Fruit fly (Drosophila melanogaster) whole organism, embryonic: Measurements from ENCODE around the gene Cyp4ac3.

Source experiments
- Adf1 ChIP-seq: fragments of 200-800 bp; sonication (Bioruptor generic); IDR thresholded peaks from 2 replicates; pipeline ENCODE4 v1.3.6; 2022; ENCODE audit warnings: missing biosample characterization, missing genetic modification characterization
- Antp ChIP-seq: fragments of 200-800 bp; sonication (Bioruptor generic); optimal IDR thresholded peaks from 3 replicates; lab custom pipeline; 2016; ENCODE audit warnings: missing biosample characterization, missing genetic modification characterization
- Atf-2 ChIP-seq: fragments of 200-800 bp; sonication (Bioruptor generic); optimal IDR thresholded peaks from 2 replicates; lab custom pipeline; 2016; ENCODE audit warnings: missing biosample characterization, missing genetic modification characterization
- Bgb ChIP-seq: fragments of 200-800 bp; sonication (Bioruptor generic); IDR thresholded peaks from 2 replicates; pipeline ENCODE4 v1.3.6; 2022; ENCODE audit warnings: missing biosample characterization, missing genetic modification characterization; ENCODE audit not compliant: partially characterized antibody
- CG12942 ChIP-seq: fragments of 200-800 bp; sonication (Bioruptor generic); optimal IDR thresholded peaks from 3 replicates; lab custom pipeline; 2016; ENCODE audit warnings: missing biosample characterization, missing genetic modification characterization
- CG13775 ChIP-seq: fragments of 200-800 bp; sonication (Bioruptor generic); optimal IDR thresholded peaks from 3 replicates; lab custom pipeline; 2017; ENCODE audit warnings: missing biosample characterization, mild to moderate bottlenecking, missing genetic modification characterization
- CG17385 ChIP-seq: fragments of 200-800 bp; sonication (Bioruptor generic); optimal IDR thresholded peaks from 3 replicates; lab custom pipeline; 2018; ENCODE audit warnings: missing biosample characterization, mild to moderate bottlenecking, missing genetic modification characterization
- CG1832 ChIP-seq: fragments of 200-800 bp; sonication (Bioruptor generic); optimal IDR thresholded peaks from 2 replicates; lab custom pipeline; 2017; ENCODE audit warnings: missing biosample characterization, mild to moderate bottlenecking, missing genetic modification characterization, inconsistent platforms
- CG31388 ChIP-seq: fragments of 200-800 bp; sonication (Bioruptor generic); optimal IDR thresholded peaks from 2 replicates; lab custom pipeline; 2016; ENCODE audit warnings: missing biosample characterization, missing genetic modification characterization
- CG32532 ChIP-seq: fragments of 200-800 bp; sonication (Bioruptor generic); IDR thresholded peaks from 2 replicates; pipeline ENCODE4 v1.3.6; 2022; ENCODE audit warnings: missing biosample characterization, missing genetic modification characterization
- CG4617 ChIP-seq: fragments of 200-800 bp; sonication (Bioruptor generic); optimal IDR thresholded peaks from 3 replicates; lab custom pipeline; 2016; ENCODE audit warnings: missing biosample characterization, missing genetic modification characterization, borderline replicate concordance
- CG5180 ChIP-seq: fragments of 200-800 bp; sonication (Bioruptor generic); optimal IDR thresholded peaks from 3 replicates; lab custom pipeline; 2017; ENCODE audit warnings: missing biosample characterization, missing genetic modification characterization, mild to moderate bottlenecking, moderate library complexity, missing genetic modification reagents
- CG6654 ChIP-seq: fragments of 200-800 bp; sonication (Bioruptor generic); optimal IDR thresholded peaks from 2 replicates; lab custom pipeline; 2017; ENCODE audit warnings: missing biosample characterization, mild to moderate bottlenecking, missing genetic modification characterization
- CG7839 ChIP-seq: fragments of 200-800 bp; sonication (Bioruptor generic); optimal IDR thresholded peaks from 3 replicates; lab custom pipeline; 2018; ENCODE audit warnings: missing biosample characterization, mild to moderate bottlenecking, missing genetic modification characterization, moderate library complexity
- CG8924 ChIP-seq: fragments of 200-800 bp; optimal IDR thresholded peaks from 3 replicates; lab custom pipeline; 2019; ENCODE audit warnings: missing biosample characterization, mild to moderate bottlenecking, missing genetic modification characterization, moderate library complexity
- CTCF ChIP-seq: fragments of 200-800 bp; sonication (Bioruptor generic); optimal IDR thresholded peaks from 2 replicates; lab custom pipeline; 2017; ENCODE audit warnings: missing biosample characterization, mild to moderate bottlenecking, missing genetic modification characterization, moderate library complexity
- Dp ChIP-seq: fragments of 200-800 bp; sonication (Bioruptor generic); optimal IDR thresholded peaks from 2 replicates; lab custom pipeline; 2018; ENCODE audit warnings: missing biosample characterization, mild to moderate bottlenecking, missing genetic modification characterization, moderate library complexity
- Hr78 ChIP-seq, 2 experiments: fragments of 200-800 bp in 1 of 2; fragments of >200 bp in 1 of 2; sonication (Bioruptor generic) in 1 of 2; optimal IDR thresholded peaks; 2 replicates each; lab custom pipeline; 2017 to 2019; ENCODE audit warnings: missing biosample characterization in 2 of 2, missing genetic modification characterization in 2 of 2, mild to moderate bottlenecking in 1 of 2, moderate library complexity in 1 of 2
- Hsf ChIP-seq: fragments of 200-800 bp; sonication (Bioruptor generic); optimal IDR thresholded peaks from 3 replicates; lab custom pipeline; 2016; ENCODE audit warnings: missing biosample characterization, missing genetic modification characterization
- Kr ChIP-seq: fragments of 200-800 bp; sonication (Bioruptor generic); optimal IDR thresholded peaks from 2 replicates; lab custom pipeline; 2017; ENCODE audit warnings: missing biosample characterization, mild to moderate bottlenecking, missing genetic modification characterization
- Med ChIP-seq: fragments of 200-800 bp; sonication (Bioruptor generic); peaks from one replicate; lab custom pipeline; 2016; ENCODE audit warnings: missing biosample characterization, missing genetic modification characterization, mild to moderate bottlenecking, inconsistent platforms, moderate library complexity
- Oli ChIP-seq: fragments of 200-800 bp; sonication (Bioruptor generic); optimal IDR thresholded peaks from 2 replicates; lab custom pipeline; 2018; ENCODE audit warnings: missing biosample characterization, mild to moderate bottlenecking, missing genetic modification characterization, moderate library complexity
- Pdp1 ChIP-seq, 2 experiments: fragments of 200-800 bp; sonication (Bioruptor generic); optimal IDR thresholded peaks; 3 replicates each; lab custom pipeline; 2016; ENCODE audit warnings: missing biosample characterization in 2 of 2, missing genetic modification characterization in 2 of 2, mild to moderate bottlenecking in 1 of 2, moderate library complexity in 1 of 2
- Side ChIP-seq: fragments of 200-800 bp; sonication (Bioruptor generic); optimal IDR thresholded peaks from 2 replicates; lab custom pipeline; 2016; ENCODE audit warnings: missing biosample characterization, missing genetic modification characterization
- Taf1 ChIP-seq: fragments of 200-800 bp; sonication (Bioruptor generic); IDR thresholded peaks from 2 replicates; pipeline ENCODE4 v1.3.6; 2022; ENCODE audit warnings: missing biosample characterization, missing genetic modification characterization
- Trl ChIP-seq, 3 experiments: fragments of >200 bp in 2 of 3; fragments of 200-800 bp in 1 of 3; sonication (Bioruptor generic) in 1 of 3; optimal IDR thresholded peaks; 2 replicates in 1 of 3; 3 replicates in 2 of 3; lab custom pipeline; 2016 to 2017; ENCODE audit warnings: missing biosample characterization in 1 of 3, missing genetic modification characterization in 1 of 3
- bbx ChIP-seq: fragments of 200-800 bp; sonication (Bioruptor generic); IDR thresholded peaks from 2 replicates; pipeline ENCODE4 v1.3.6; 2022; ENCODE audit warnings: missing biosample characterization, missing genetic modification characterization; ENCODE audit not compliant: partially characterized antibody
- chinmo ChIP-seq: fragments of 200-800 bp; sonication (Bioruptor generic); IDR thresholded peaks from 4 replicates; pipeline ENCODE4 v1.3.6; 2022; ENCODE audit warnings: missing biosample characterization, missing genetic modification characterization; ENCODE audit not compliant: partially characterized antibody
- chn ChIP-seq: fragments of 200-800 bp; sonication (Bioruptor generic); optimal IDR thresholded peaks from 2 replicates; lab custom pipeline; 2016; ENCODE audit warnings: missing biosample characterization, missing genetic modification characterization
- ci ChIP-seq: fragments of 200-800 bp; sonication (Bioruptor generic); IDR thresholded peaks from 3 replicates; pipeline ENCODE4 v1.3.6; 2022; ENCODE audit warnings: missing biosample characterization, missing genetic modification characterization
- crc ChIP-seq: fragments of 200-800 bp; sonication (Bioruptor generic); optimal IDR thresholded peaks from 2 replicates; lab custom pipeline; 2016; ENCODE audit warnings: missing biosample characterization, missing genetic modification characterization
- dati ChIP-seq: fragments of 200-800 bp; sonication (Bioruptor generic); IDR thresholded peaks from 2 replicates; pipeline ENCODE4 v1.3.6; 2022; ENCODE audit warnings: missing biosample characterization, missing genetic modification characterization
- fd3F ChIP-seq: fragments of 200-800 bp; sonication (Bioruptor generic); optimal IDR thresholded peaks from 2 replicates; lab custom pipeline; 2018; ENCODE audit warnings: missing biosample characterization, mild to moderate bottlenecking, missing genetic modification characterization, moderate library complexity
- gcm ChIP-seq: fragments of 200-800 bp; sonication (Bioruptor generic); optimal IDR thresholded peaks from 2 replicates; lab custom pipeline; 2019; ENCODE audit warnings: missing biosample characterization, mild to moderate bottlenecking, missing genetic modification characterization, moderate library complexity
- ham ChIP-seq: fragments of 200-800 bp; sonication (Bioruptor generic); IDR thresholded peaks from 2 replicates; pipeline ENCODE4 v1.3.6; 2022; ENCODE audit warnings: missing biosample characterization, missing genetic modification characterization
- kay ChIP-seq: fragments of 200-800 bp; sonication (Bioruptor generic); optimal IDR thresholded peaks from 2 replicates; lab custom pipeline; 2016; ENCODE audit warnings: missing biosample characterization, missing genetic modification characterization
- kni ChIP-seq: fragments of 200-800 bp; sonication (Bioruptor generic); optimal IDR thresholded peaks from 3 replicates; lab custom pipeline; 2017; ENCODE audit warnings: mild to moderate bottlenecking, missing biosample characterization, missing genetic modification reagents, missing genetic modification characterization
- mld ChIP-seq: fragments of 200-800 bp; sonication (Bioruptor generic); IDR thresholded peaks from 3 replicates; pipeline ENCODE4 v1.3.6; 2022; ENCODE audit warnings: missing biosample characterization, missing genetic modification characterization; ENCODE audit not compliant: partially characterized antibody
- nau ChIP-seq: fragments of 200-800 bp; sonication (Bioruptor generic); optimal IDR thresholded peaks from 3 replicates; lab custom pipeline; 2017; ENCODE audit warnings: missing biosample characterization, mild to moderate bottlenecking, missing genetic modification characterization, missing genetic modification reagents
- nerfin-1 ChIP-seq: fragments of 200-800 bp; sonication (Bioruptor generic); optimal IDR thresholded peaks from 3 replicates; lab custom pipeline; 2019; ENCODE audit warnings: missing biosample characterization, mild to moderate bottlenecking, missing genetic modification characterization, moderate library complexity
- nom ChIP-seq: fragments of 200-800 bp; sonication (Bioruptor generic); optimal IDR thresholded peaks from 2 replicates; lab custom pipeline; 2017; ENCODE audit warnings: missing biosample characterization, missing genetic modification characterization, mild to moderate bottlenecking, moderate library complexity, missing genetic modification reagents
- oc ChIP-seq: fragments of 200-800 bp; sonication (Bioruptor generic); optimal IDR thresholded peaks from 2 replicates; lab custom pipeline; 2018; ENCODE audit warnings: missing biosample characterization, mild to moderate bottlenecking, missing genetic modification characterization, moderate library complexity
- pan ChIP-seq, 4 experiments: fragments of >200 bp in 3 of 4; fragments of 200-800 bp in 1 of 4; sonication (Bioruptor generic) in 1 of 4; optimal IDR thresholded peaks in 3 of 4; IDR thresholded peaks in 1 of 4; 2 replicates each; pipeline versions ENCODE4 v1.3.6 to Lab custom; 2017 to 2022; ENCODE audit warnings: missing biosample characterization in 2 of 4, missing genetic modification characterization in 2 of 4, mixed read lengths in 1 of 4
- sc ChIP-seq, 3 experiments: fragments of >200 bp in 2 of 3; fragments of 200-800 bp in 1 of 3; sonication (Bioruptor generic) in 1 of 3; optimal IDR thresholded peaks; 2 replicates in 2 of 3; 3 replicates in 1 of 3; lab custom pipeline; 2017; ENCODE audit warnings: mild to moderate bottlenecking in 1 of 3, missing biosample characterization in 1 of 3, missing genetic modification characterization in 1 of 3, missing genetic modification reagents in 1 of 3
- sna ChIP-seq: fragments of 200-800 bp; sonication (Bioruptor generic); IDR thresholded peaks from 2 replicates; pipeline ENCODE4 v1.3.6; 2022; ENCODE audit warnings: missing biosample characterization, missing genetic modification characterization; ENCODE audit not compliant: partially characterized antibody
- tin ChIP-seq: fragments of 200-800 bp; sonication (Bioruptor generic); optimal IDR thresholded peaks from 3 replicates; lab custom pipeline; 2016; ENCODE audit warnings: missing biosample characterization, missing genetic modification characterization
- trem ChIP-seq: fragments of 200-800 bp; optimal IDR thresholded peaks from 3 replicates; lab custom pipeline; 2019; ENCODE audit warnings: missing biosample characterization, mild to moderate bottlenecking, missing genetic modification characterization, moderate library complexity

The Cyp4ac3 gene

DNA sequence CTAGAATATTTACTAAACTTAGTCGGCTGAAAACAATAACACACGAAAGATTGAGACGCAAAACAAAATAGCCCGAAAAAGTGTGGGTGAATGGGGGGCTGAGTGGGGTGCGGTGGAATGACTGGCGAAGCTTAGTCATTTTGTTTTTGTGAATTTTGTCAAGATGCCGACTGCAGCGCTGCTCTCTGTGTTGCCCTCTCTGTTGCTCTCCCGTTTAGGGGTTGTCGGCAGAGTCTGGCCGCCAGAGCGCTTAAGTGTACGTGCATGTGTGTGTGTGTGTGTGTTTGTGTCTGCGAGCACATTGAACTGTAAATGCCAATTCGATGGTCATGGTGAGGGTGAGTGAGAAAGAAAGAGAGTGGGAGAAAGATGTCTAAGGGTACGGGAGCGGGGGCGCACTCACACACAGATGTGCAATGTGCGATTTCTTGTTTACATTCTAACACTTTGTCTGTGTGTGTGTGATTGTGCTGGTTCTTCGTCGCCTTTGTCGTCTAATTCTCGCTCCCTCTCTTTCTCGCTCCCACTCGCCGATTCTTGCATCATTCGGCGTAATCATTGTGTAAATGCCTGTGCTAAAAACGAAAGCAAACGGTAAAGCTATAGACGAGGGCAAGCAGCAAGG, 38.2 kb downstream of the Cyp4ac3 start (continued):
- no peak for TF ChIP-seq Atf-2 (GFP tag; lab: Kevin White, UChicago)
- TF ChIP-seq CG7839 (tag; lab: Kevin White, UChicago) = no peak
- TF ChIP-seq Taf1 = no peak
- TF ChIP-seq trem (tag; lab: Kevin White, UChicago) = no peak
- TF ChIP-seq Hsf = no peak
- TF ChIP-seq Bgb (GFP tag; lab: Robert Waterston, UW) = peak; percentile 21; the same call in 1 of the 2 replicates
- peak; percentile 68 for TF ChIP-seq Med (GFP tag; lab: Kevin White, UChicago)
- no peak for TF ChIP-seq Oli (tag; lab: Kevin White, UChicago)
- TF ChIP-seq Adf1 = peak; percentile 53
- peak; percentile 30 for TF ChIP-seq gcm (GFP tag; lab: Kevin White, UChicago)
- peak; percentile 94 for TF ChIP-seq CG5180
- no peak for TF ChIP-seq dati (GFP tag; lab: Robert Waterston, UW)
- TF ChIP-seq kay (GFP tag; lab: Kevin White, UChicago) = peak; percentile 71
- no peak for TF ChIP-seq mld
- peak; percentile 52; the same call in 1 of the 2 replicates for TF ChIP-seq sna (GFP tag; lab: Robert Waterston, UW)
- peak; percentile 40 for TF ChIP-seq CG1832
- TF ChIP-seq pan (optimal IDR thresholded peaks at IDR 0.05; lab: Kevin White, UChicago) = no peak
- TF ChIP-seq pan (GFP tag; optimal IDR thresholded peaks at IDR 0.05 in 1 of 2, IDR thresholded peaks at IDR 0.05 in 1 of 2) = peak in 1 of 2 experiments; percentile 15
- TF ChIP-seq oc (tag; lab: Kevin White, UChicago) = peak; percentile 14
- TF ChIP-seq Dp (GFP tag; lab: Kevin White, UChicago) = no peak
- peak; percentile 64 to 85 for TF ChIP-seq Trl (optimal IDR thresholded peaks at IDR 0.05; lab: Kevin White, UChicago)
- peak; percentile 22 for TF ChIP-seq Trl (GFP tag; optimal IDR thresholded peaks at IDR 0.05; lab: Kevin White, UChicago)
- no peak for TF ChIP-seq crc (GFP tag; lab: Kevin White, UChicago)
- no peak for TF ChIP-seq fd3F
- TF ChIP-seq nau (GFP tag; lab: Kevin White, UChicago) = no peak
- no peak for TF ChIP-seq CG6654
- no peak for TF ChIP-seq CG13775 (GFP tag; lab: Kevin White, UChicago)
- TF ChIP-seq CG31388 (GFP tag; lab: Kevin White, UChicago) = no peak
- peak; percentile 39; the same call in 1 of the 3 replicates for TF ChIP-seq ci (GFP tag; lab: Robert Waterston, UW)
- no peak for TF ChIP-seq CG12942 (GFP tag; lab: Kevin White, UChicago)
- TF ChIP-seq CG17385 (GFP tag; lab: Kevin White, UChicago) = no peak
- TF ChIP-seq chn (GFP tag; lab: Kevin White, UChicago) = no peak
- peak; percentile 23 for TF ChIP-seq CTCF (GFP tag; lab: Kevin White, UChicago)
- no peak for TF ChIP-seq Kr (GFP tag; lab: Kevin White, UChicago)
- no peak for TF ChIP-seq Side (GFP tag; lab: Kevin White, UChicago)
- TF ChIP-seq CG4617 (GFP tag; lab: Kevin White, UChicago) = no peak
- no peak for TF ChIP-seq tin (GFP tag; lab: Kevin White, UChicago)
- TF ChIP-seq CG8924 (tag; lab: Kevin White, UChicago) = peak; percentile 17
- TF ChIP-seq nerfin-1 (tag; lab: Kevin White, UChicago) = peak; percentile 75
- peak; percentile 26; the same call in 1 of the 2 replicates for TF ChIP-seq CG32532 (GFP tag; lab: Robert Waterston, UW)
- peak in 1 of 2 experiments; percentile 91 for TF ChIP-seq Pdp1 (GFP tag; optimal IDR thresholded peaks at IDR 0.05; lab: Kevin White, UChicago)
- TF ChIP-seq sc (optimal IDR thresholded peaks at IDR 0.05; lab: Kevin White, UChicago) = no peak
- TF ChIP-seq sc (GFP tag; optimal IDR thresholded peaks at IDR 0.05; lab: Kevin White, UChicago) = no peak
- no peak for TF ChIP-seq ham (GFP tag; lab: Robert Waterston, UW)
- TF ChIP-seq Antp (GFP tag; lab: Kevin White, UChicago) = no peak
- TF ChIP-seq bbx (GFP tag; lab: Robert Waterston, UW) = 0 out of 2 replicates have a peak, but pooled peaks have one; percentile 40
- peak in 1 of 2 experiments; percentile 10 for TF ChIP-seq Hr78 (GFP tag; optimal IDR thresholded peaks at IDR 0.05; lab: Kevin White, UChicago)
- peak; percentile 13 for TF ChIP-seq nom (GFP tag; lab: Kevin White, UChicago)
- peak; percentile 42 for TF ChIP-seq kni
- peak; percentile 88; the same call in 3 of the 4 replicates for TF ChIP-seq chinmo (GFP tag; lab: Robert Waterston, UW)
